Fruit fly (Drosophila melanogaster) whole organism: ENCODE measurements around the gene nAChRbeta3.

Experiments used
- CG8478 ChIP-seq: fragments of >200 bp; optimal IDR thresholded peaks from 2 replicates; lab custom pipeline; 2018; ENCODE audit warnings: inconsistent platforms
- pan ChIP-seq: fragments of >200 bp; optimal IDR thresholded peaks from 2 replicates; lab custom pipeline; 2017
- usp ChIP-seq: fragments of >200 bp; optimal IDR thresholded peaks from 2 replicates; lab custom pipeline; 2017; ENCODE audit warnings: missing biosample characterization, missing genetic modification characterization, mixed read lengths

- TF ChIP-seq CG8478 (lab: Kevin White, UChicago) (no peak), pan (no peak), usp (GFP tag; lab: Kevin White, UChicago) (no peak)
Measured at dm6 chr2L:576559-577184, 31.7 kb downstream of the nAChRbeta3 start, which contains the start of gene Ptth.
